Worm (Caenorhabditis elegans) whole organism, L3 larva: Measurements from ENCODE around the gene C05E4.12.

Source experiments
- R02D3.7 ChIP-seq: fragments of 150-350 bp; optimal IDR thresholded peaks from 2 replicates; lab custom pipeline; 2014; ENCODE audit warnings: missing biosample characterization, missing genetic modification characterization
- ZK546.5 ChIP-seq: sonication (generic microtip); optimal IDR thresholded peaks from 2 replicates; lab custom pipeline; 2017; ENCODE audit warnings: missing biosample characterization, missing genetic modification characterization
- aly-2 ChIP-seq: fragments of 150-350 bp; optimal IDR thresholded peaks from 2 replicates; lab custom pipeline; 2014; ENCODE audit warnings: missing biosample characterization, missing genetic modification characterization
- ama-1 ChIP-seq: fragments of 150-350 bp; optimal IDR thresholded peaks from 2 replicates; lab custom pipeline; 2018
- ceh-16 ChIP-seq: sonication (generic microtip); optimal IDR thresholded peaks from 2 replicates; lab custom pipeline; 2017; ENCODE audit warnings: missing biosample characterization, missing genetic modification characterization
- ceh-28 ChIP-seq: fragments of 150-350 bp; optimal IDR thresholded peaks from 2 replicates; lab custom pipeline; 2014; ENCODE audit warnings: missing biosample characterization, missing genetic modification reagents, missing genetic modification characterization
- ceh-82 ChIP-seq: fragments of 150-350 bp; optimal IDR thresholded peaks from 2 replicates; lab custom pipeline; 2014; ENCODE audit warnings: missing biosample characterization, missing genetic modification characterization
- egl-27 ChIP-seq: sonication (generic microtip); optimal IDR thresholded peaks from 4 replicates; lab custom pipeline; 2017; ENCODE audit warnings: missing biosample characterization, missing genetic modification reagents, missing genetic modification characterization
- egl-5 ChIP-seq: fragments of 150-350 bp; optimal IDR thresholded peaks from 2 replicates; lab custom pipeline; 2017; ENCODE audit warnings: missing biosample characterization, missing genetic modification reagents, missing genetic modification characterization, inconsistent platforms
- elt-1 ChIP-seq: fragments of 150-350 bp; optimal IDR thresholded peaks from 2 replicates; lab custom pipeline; 2014; ENCODE audit warnings: missing biosample characterization, missing genetic modification characterization
- elt-2 ChIP-seq: sonication (generic microtip); optimal IDR thresholded peaks from 2 replicates; lab custom pipeline; 2016; ENCODE audit warnings: missing genetic modification reagents, mild to moderate bottlenecking, missing genetic modification characterization, missing compliant biosample characterization
- elt-3 ChIP-seq, 3 experiments: fragments of 150-350 bp in 1 of 3; sonication (generic microtip) in 2 of 3; optimal IDR thresholded peaks; 2 replicates in 2 of 3; 4 replicates in 1 of 3; lab custom pipeline; 2014 to 2017; ENCODE audit warnings: missing biosample characterization in 3 of 3, missing genetic modification characterization in 3 of 3
- eor-1 ChIP-seq, 2 experiments: fragments of 150-350 bp; optimal IDR thresholded peaks; 2 replicates each; lab custom pipeline; 2014 to 2018; ENCODE audit warnings: missing biosample characterization in 2 of 2, missing genetic modification characterization in 2 of 2
- fkh-2 ChIP-seq: fragments of 150-350 bp; optimal IDR thresholded peaks from 2 replicates; lab custom pipeline; 2014; ENCODE audit warnings: missing biosample characterization, missing genetic modification reagents, missing genetic modification characterization
- hmg-11 ChIP-seq: sonication (generic microtip); optimal IDR thresholded peaks from 2 replicates; lab custom pipeline; 2016; ENCODE audit warnings: missing genetic modification characterization, missing compliant biosample characterization
- jun-1 ChIP-seq: fragments of 150-350 bp; optimal IDR thresholded peaks from 2 replicates; lab custom pipeline; 2014; ENCODE audit warnings: missing biosample characterization, missing genetic modification reagents, missing genetic modification characterization
- lin-15B ChIP-seq: fragments of 150-350 bp; optimal IDR thresholded peaks from 2 replicates; lab custom pipeline; 2014; ENCODE audit warnings: missing biosample characterization, missing genetic modification characterization
- lin-39 ChIP-seq: fragments of 150-350 bp; optimal IDR thresholded peaks from 2 replicates; lab custom pipeline; 2018; ENCODE audit warnings: missing biosample characterization, missing genetic modification reagents, missing genetic modification characterization
- lsy-12 ChIP-seq: sonication (generic microtip); optimal IDR thresholded peaks from 2 replicates; lab custom pipeline; 2016; ENCODE audit warnings: mild to moderate bottlenecking, missing genetic modification characterization, missing compliant biosample characterization
- nfya-1 ChIP-seq: sonication (generic microtip); optimal IDR thresholded peaks from 2 replicates; lab custom pipeline; 2017; ENCODE audit warnings: missing genetic modification characterization, mild to moderate bottlenecking, missing compliant biosample characterization, antibody characterized with exemption, moderate library complexity; ENCODE audit not compliant: insufficient read depth
- nhr-11 ChIP-seq: fragments of 150-350 bp; optimal IDR thresholded peaks from 2 replicates; lab custom pipeline; 2014; ENCODE audit warnings: missing biosample characterization, missing genetic modification characterization
- nhr-12 ChIP-seq: fragments of 150-350 bp; optimal IDR thresholded peaks from 2 replicates; lab custom pipeline; 2014; ENCODE audit warnings: missing biosample characterization, missing genetic modification characterization
- nhr-23 ChIP-seq: fragments of 150-350 bp; optimal IDR thresholded peaks from 2 replicates; lab custom pipeline; 2014; ENCODE audit warnings: missing biosample characterization, missing genetic modification reagents, missing genetic modification characterization
- nhr-25 ChIP-seq: sonication (generic microtip); optimal IDR thresholded peaks from 2 replicates; lab custom pipeline; 2017; ENCODE audit warnings: missing biosample characterization, missing genetic modification characterization
- nhr-28 ChIP-seq: fragments of 150-350 bp; optimal IDR thresholded peaks from 2 replicates; lab custom pipeline; 2014; ENCODE audit warnings: missing biosample characterization, missing genetic modification characterization
- nhr-67 ChIP-seq: fragments of 150-350 bp; optimal IDR thresholded peaks from 2 replicates; lab custom pipeline; 2014; ENCODE audit warnings: missing biosample characterization, missing genetic modification characterization
- nhr-77 ChIP-seq: fragments of 150-350 bp; optimal IDR thresholded peaks from 2 replicates; lab custom pipeline; 2014; ENCODE audit warnings: missing biosample characterization, missing genetic modification characterization
- pha-4 ChIP-seq: fragments of 150-350 bp; optimal IDR thresholded peaks from 2 replicates; lab custom pipeline; 2014; ENCODE audit warnings: missing biosample characterization, missing genetic modification reagents, missing genetic modification characterization
- skn-1 ChIP-seq: fragments of 150-350 bp; optimal IDR thresholded peaks from 2 replicates; lab custom pipeline; 2014; ENCODE audit warnings: missing biosample characterization, missing genetic modification characterization
- snpc-4 ChIP-seq: fragments of 150-350 bp; optimal IDR thresholded peaks from 2 replicates; lab custom pipeline; 2014; ENCODE audit warnings: missing biosample characterization, missing genetic modification characterization
- tbx-2 ChIP-seq: sonication (generic microtip); optimal IDR thresholded peaks from 2 replicates; lab custom pipeline; 2016; ENCODE audit warnings: mild to moderate bottlenecking, missing genetic modification characterization, missing compliant biosample characterization
- unc-39 ChIP-seq: sonication (generic microtip); optimal IDR thresholded peaks from 4 replicates; lab custom pipeline; 2017; ENCODE audit warnings: missing biosample characterization, missing genetic modification characterization
- zag-1 ChIP-seq: fragments of 150-350 bp; optimal IDR thresholded peaks from 2 replicates; lab custom pipeline; 2014; ENCODE audit warnings: missing biosample characterization, missing genetic modification characterization
- ztf-11 ChIP-seq: fragments of 150-350 bp; optimal IDR thresholded peaks from 2 replicates; lab custom pipeline; 2014; ENCODE audit warnings: missing biosample characterization, missing genetic modification characterization
- ztf-4 ChIP-seq: fragments of 150-350 bp; optimal IDR thresholded peaks from 2 replicates; lab custom pipeline; 2014; ENCODE audit warnings: missing biosample characterization, missing genetic modification characterization

Gene C05E4.12

DNA sequence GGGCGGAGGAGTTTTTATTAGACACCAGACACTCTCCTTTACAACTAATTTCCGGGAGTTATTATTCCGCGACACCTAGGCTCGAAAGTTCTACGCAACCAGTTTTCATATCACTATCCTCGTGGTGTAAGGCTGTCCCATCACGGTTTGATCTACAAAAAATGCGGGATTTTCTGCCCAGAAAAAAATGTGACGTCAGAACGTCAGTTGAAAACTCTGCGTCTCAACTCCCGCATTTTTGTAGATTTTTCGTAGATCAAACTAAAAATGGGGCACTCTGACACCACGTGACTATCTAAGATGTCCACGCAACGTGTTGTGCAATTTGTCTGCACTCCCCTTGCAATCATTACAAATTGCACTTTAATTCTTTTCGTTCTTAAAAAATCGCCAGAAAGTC, 3.0 kb upstream of the C05E4.12 start, which contains the start of gene str-238:
Gene str-238 (plus strand): TSS at position 301 of the 400 bp plus-strand sequence.
- no peak for TF ChIP-seq ceh-16 (tag; lab: Kevin White, UChicago)
- TF ChIP-seq ama-1 (lab: Kevin White, UChicago): no peak
- no peak for TF ChIP-seq nhr-12 (tag; lab: Kevin White, UChicago)
- no peak for TF ChIP-seq nhr-28 (tag; lab: Kevin White, UChicago)
- TF ChIP-seq unc-39 (tag; lab: Kevin White, UChicago): no peak
- no peak for TF ChIP-seq snpc-4 (tag; lab: Kevin White, UChicago)
- no peak for TF ChIP-seq hmg-11 (tag; lab: Kevin White, UChicago)
- TF ChIP-seq lin-39 (tag; lab: Kevin White, UChicago): no peak
- TF ChIP-seq elt-1 (tag; lab: Kevin White, UChicago): no peak
- TF ChIP-seq lin-15B (tag; lab: Kevin White, UChicago): no peak
- no peak for TF ChIP-seq nhr-77 (tag; lab: Kevin White, UChicago)
- TF ChIP-seq zag-1 (tag; lab: Kevin White, UChicago): no peak
- no peak for TF ChIP-seq skn-1
- no peak for TF ChIP-seq R02D3.7 (tag; lab: Kevin White, UChicago)
- no peak for TF ChIP-seq ztf-11
- no peak for TF ChIP-seq ztf-4
- TF ChIP-seq elt-3 (tag; optimal IDR thresholded peaks at IDR 0.05; lab: Kevin White, UChicago): no peak
- TF ChIP-seq pha-4 (tag; lab: Kevin White, UChicago): no peak
- TF ChIP-seq nfya-1 (tag; lab: Kevin White, UChicago): no peak

DNA sequence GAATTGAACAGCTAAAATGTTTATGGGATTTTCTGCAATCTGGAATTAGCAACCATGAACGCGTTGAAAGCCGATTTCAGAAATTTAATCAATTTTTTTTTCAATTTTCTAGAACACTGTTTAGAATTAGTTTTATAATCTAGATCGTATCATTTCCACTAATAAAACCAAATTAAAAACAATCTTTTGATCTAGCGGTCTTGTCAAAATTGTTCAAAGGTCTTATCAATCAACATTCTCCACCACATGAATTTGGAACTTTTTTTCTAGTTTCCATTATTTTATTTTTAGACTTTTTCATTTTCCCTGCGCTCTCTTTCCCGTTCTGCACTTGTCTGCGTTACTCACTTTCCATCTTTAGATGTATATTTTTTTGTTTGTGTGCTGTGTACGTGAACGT, 558 bp upstream of the C05E4.12 start, which contains the start of gene srp-2:
Gene srp-2 (plus strand): TSS at position 301 of the 400 bp plus-strand sequence.
- no peak for TF ChIP-seq nhr-77 (tag; lab: Kevin White, UChicago)
- TF ChIP-seq tbx-2: no peak
- no peak for TF ChIP-seq nhr-25 (tag; lab: Kevin White, UChicago)
- no peak for TF ChIP-seq jun-1 (tag; lab: Kevin White, UChicago)
- TF ChIP-seq nhr-67: no peak
- no peak for TF ChIP-seq ama-1 (lab: Kevin White, UChicago)
- no peak for TF ChIP-seq eor-1 (tag; optimal IDR thresholded peaks at IDR 0.05; lab: Kevin White, UChicago)
- TF ChIP-seq elt-2 (tag; lab: Kevin White, UChicago): no peak
- no peak for TF ChIP-seq pha-4 (tag; lab: Kevin White, UChicago)
- no peak for TF ChIP-seq lsy-12 (tag; lab: Kevin White, UChicago)
- no peak for TF ChIP-seq ceh-82 (tag; lab: Kevin White, UChicago)
- no peak for TF ChIP-seq elt-3 (tag; optimal IDR thresholded peaks at IDR 0.05; lab: Kevin White, UChicago)
- no peak for TF ChIP-seq lin-15B (tag; lab: Kevin White, UChicago)
- no peak for TF ChIP-seq egl-5 (tag; lab: Kevin White, UChicago)

DNA sequence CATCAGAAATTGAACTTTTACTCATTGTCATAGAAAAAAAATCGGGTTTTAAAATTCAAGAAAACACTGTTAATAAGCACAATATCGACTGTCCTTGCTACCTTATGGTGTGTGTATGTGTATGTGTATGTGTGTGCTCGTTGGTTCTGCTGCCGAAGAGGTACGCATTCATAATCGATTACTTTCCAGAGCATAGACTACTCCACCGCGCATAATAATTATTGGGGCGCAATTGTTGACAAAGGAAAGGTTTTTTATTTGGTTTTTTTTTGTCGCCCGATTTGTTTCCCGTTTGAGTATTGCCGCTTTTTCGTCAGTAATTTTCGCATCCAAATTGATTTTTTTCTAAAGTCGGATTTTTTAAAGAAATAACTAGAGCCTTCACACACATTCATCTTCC, 547 bp downstream of the C05E4.12 start, which contains the start of gene C05E4.15:
Gene C05E4.15 (minus strand): TSS at position 101 of the 400 bp plus-strand sequence.
- TF ChIP-seq fkh-2 (no peak), ZK546.5 (no peak), nhr-23 (tag; lab: Kevin White, UChicago) (no peak), ztf-4 (no peak), ceh-28 (tag; lab: Kevin White, UChicago) (no peak), R02D3.7 (tag; lab: Kevin White, UChicago) (no peak), egl-27 (tag; lab: Kevin White, UChicago) (no peak), unc-39 (tag; lab: Kevin White, UChicago) (no peak)

DNA sequence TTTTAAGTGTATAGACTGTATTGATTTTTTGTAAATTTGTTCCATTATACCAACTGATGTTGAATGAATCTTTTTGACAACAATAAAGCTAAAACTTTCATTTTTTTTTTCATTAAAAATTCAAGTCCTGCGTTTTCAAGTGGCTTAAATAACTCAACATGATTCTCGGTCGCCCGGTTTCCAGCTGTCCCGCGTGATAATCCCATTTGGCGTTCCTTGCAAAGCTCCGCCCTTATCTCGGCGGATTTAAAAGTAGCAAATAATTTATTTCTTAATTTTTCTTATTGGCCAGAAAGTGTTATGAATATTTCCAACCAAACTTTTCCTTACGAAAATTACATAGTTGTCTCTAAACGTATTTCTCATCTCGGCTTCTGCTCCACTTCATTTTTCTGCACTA, 5.6 kb downstream of the C05E4.12 start, which contains the start of gene str-20:
Gene str-20 (plus strand): TSS at position 301 of the 400 bp plus-strand sequence.
- no peak for TF ChIP-seq nhr-11 (tag; lab: Kevin White, UChicago)
- no peak for TF ChIP-seq elt-3 (tag; optimal IDR thresholded peaks at IDR 0.05; lab: Kevin White, UChicago)
- TF ChIP-seq nhr-12 (tag; lab: Kevin White, UChicago): no peak
- TF ChIP-seq aly-2: no peak
- no peak for TF ChIP-seq ceh-82 (tag; lab: Kevin White, UChicago)
- TF ChIP-seq hmg-11 (tag; lab: Kevin White, UChicago): no peak
- TF ChIP-seq R02D3.7 (tag; lab: Kevin White, UChicago): no peak
